Worm (Caenorhabditis elegans) whole organism, L4 larva: ENCODE measurements around the gene Y116F11A.6.
A peak's percentile ranks its signal among the peaks of the same experiment; 100 is the strongest.

Source experiments
- D1046.2 ChIP-seq: fragments of 200-800 bp; sonication (Bioruptor generic); IDR thresholded peaks from 2 replicates; pipeline ENCODE4 v1.3.6; 2022; ENCODE audit warnings: missing genetic modification characterization, missing compliant biosample characterization
- F10B5.3 ChIP-seq: sonication (generic microtip); optimal IDR thresholded peaks from 2 replicates; lab custom pipeline; 2016; ENCODE audit warnings: mild to moderate bottlenecking, missing genetic modification characterization, missing compliant biosample characterization
- F26F4.8 ChIP-seq: fragments of 200-800 bp; sonication (Bioruptor generic); conservative IDR thresholded peaks from 2 replicates; pipeline ENCODE4 v1.3.6; 2022; ENCODE audit warnings: missing genetic modification characterization, missing compliant biosample characterization
- T20F7.1 ChIP-seq: fragments of 200-800 bp; sonication (Bioruptor generic); optimal IDR thresholded peaks from 2 replicates; lab custom pipeline; 2018; ENCODE audit warnings: mild to moderate bottlenecking, missing genetic modification characterization, missing compliant biosample characterization
- arid-1 ChIP-seq: fragments of 200-800 bp; sonication (Bioruptor generic); conservative IDR thresholded peaks from 2 replicates; pipeline ENCODE4 v1.3.6; 2022; ENCODE audit warnings: missing genetic modification reagents, missing genetic modification characterization, missing compliant biosample characterization
- attf-4 ChIP-seq: sonication (generic microtip); optimal IDR thresholded peaks from 3 replicates; lab custom pipeline; 2017; ENCODE audit warnings: missing biosample characterization, missing genetic modification characterization
- ceh-20 ChIP-seq: fragments of 200-800 bp; sonication (Bioruptor generic); IDR thresholded peaks from 2 replicates; pipeline ENCODE4 v1.3.6; 2022; ENCODE audit warnings: missing genetic modification reagents, missing genetic modification characterization, missing compliant biosample characterization
- ceh-28 ChIP-seq: fragments of 150-350 bp; optimal IDR thresholded peaks from 2 replicates; lab custom pipeline; 2014; ENCODE audit warnings: missing biosample characterization, missing genetic modification reagents, missing genetic modification characterization
- ceh-62 ChIP-seq: sonication (generic microtip); optimal IDR thresholded peaks from 2 replicates; lab custom pipeline; 2017; ENCODE audit warnings: missing biosample characterization, missing genetic modification characterization
- ceh-82 ChIP-seq: sonication (generic microtip); optimal IDR thresholded peaks from 2 replicates; lab custom pipeline; 2017; ENCODE audit warnings: missing biosample characterization, missing genetic modification characterization
- cey-2 ChIP-seq: sonication (generic microtip); optimal IDR thresholded peaks from 3 replicates; lab custom pipeline; 2017; ENCODE audit warnings: missing genetic modification characterization, mild to moderate bottlenecking, missing compliant biosample characterization, antibody characterized with exemption, borderline replicate concordance; ENCODE audit not compliant: insufficient read depth
- daf-16 ChIP-seq, 3 experiments: sonication (generic microtip); optimal IDR thresholded peaks; 2 replicates each; lab custom pipeline; 2016 to 2017; ENCODE audit warnings: missing genetic modification characterization in 3 of 3, missing genetic modification reagents in 3 of 3, mild to moderate bottlenecking in 2 of 3, missing compliant biosample characterization in 2 of 3, missing biosample characterization in 1 of 3, moderate library complexity in 1 of 3
- dmd-6 ChIP-seq: fragments of 200-800 bp; sonication (Bioruptor generic); IDR thresholded peaks from 2 replicates; pipeline ENCODE4 v1.3.6; 2022; ENCODE audit warnings: missing genetic modification reagents, missing genetic modification characterization, missing compliant biosample characterization
- dve-1 ChIP-seq: sonication (generic microtip); optimal IDR thresholded peaks from 2 replicates; lab custom pipeline; 2017; ENCODE audit warnings: antibody characterized with exemption, mild to moderate bottlenecking, missing genetic modification characterization, missing compliant biosample characterization; ENCODE audit not compliant: insufficient read depth
- egl-27 ChIP-seq: sonication (generic microtip); optimal IDR thresholded peaks from 3 replicates; lab custom pipeline; 2017; ENCODE audit warnings: missing biosample characterization, missing genetic modification reagents, missing genetic modification characterization
- egl-43 ChIP-seq: fragments of 200-800 bp; sonication (Bioruptor generic); IDR thresholded peaks from 2 replicates; pipeline ENCODE4 v1.3.6; 2022; ENCODE audit warnings: missing genetic modification reagents, missing genetic modification characterization, missing compliant biosample characterization
- fkh-10 ChIP-seq: fragments of 150-350 bp; optimal IDR thresholded peaks from 2 replicates; lab custom pipeline; 2014; ENCODE audit warnings: missing biosample characterization, missing genetic modification reagents, missing genetic modification characterization
- gei-8 ChIP-seq: fragments of 200-800 bp; sonication (Bioruptor generic); optimal IDR thresholded peaks from 2 replicates; lab custom pipeline; 2018; ENCODE audit warnings: mild to moderate bottlenecking, missing genetic modification characterization, missing compliant biosample characterization
- hif-1 ChIP-seq, 2 experiments: sonication (generic microtip); optimal IDR thresholded peaks; 2 replicates each; lab custom pipeline; 2016 to 2017; ENCODE audit warnings: missing compliant biosample characterization in 2 of 2, missing genetic modification characterization in 2 of 2, missing genetic modification reagents in 2 of 2, missing genotype in 2 of 2, mild to moderate bottlenecking in 1 of 2
- hlh-11 ChIP-seq: fragments of 200-800 bp; sonication (Bioruptor generic); optimal IDR thresholded peaks from 2 replicates; lab custom pipeline; 2018; ENCODE audit warnings: mild to moderate bottlenecking, missing genetic modification characterization, missing compliant biosample characterization
- jun-1 ChIP-seq: fragments of 150-350 bp; optimal IDR thresholded peaks from 2 replicates; lab custom pipeline; 2014; ENCODE audit warnings: missing biosample characterization, missing genetic modification reagents, missing genetic modification characterization
- lin-15B ChIP-seq: fragments of 150-350 bp; sonication (generic microtip); optimal IDR thresholded peaks from 3 replicates; lab custom pipeline; 2014; ENCODE audit warnings: missing biosample characterization, missing genetic modification characterization
- lsy-2 ChIP-seq, 2 experiments: fragments of 150-350 bp in 1 of 2; sonication (generic microtip) in 1 of 2; optimal IDR thresholded peaks; 2 replicates each; lab custom pipeline; 2014 to 2017; ENCODE audit warnings: missing biosample characterization in 2 of 2, missing genetic modification characterization in 2 of 2
- madf-5 ChIP-seq, 2 experiments: fragments of 200-800 bp; sonication (Bioruptor generic); IDR thresholded peaks; 2 replicates each; pipeline ENCODE4 v1.3.6; 2022; ENCODE audit warnings: missing compliant biosample characterization in 2 of 2, missing genetic modification characterization in 2 of 2
- mdl-1 ChIP-seq, 2 experiments: fragments of 150-350 bp in 1 of 2; sonication (generic microtip) in 1 of 2; optimal IDR thresholded peaks; 2 replicates each; lab custom pipeline; 2014 to 2017; ENCODE audit warnings: missing biosample characterization in 2 of 2, missing genetic modification characterization in 2 of 2
- mes-2 ChIP-seq: sonication (generic microtip); optimal IDR thresholded peaks from 2 replicates; lab custom pipeline; 2016; ENCODE audit warnings: missing genotype, mild to moderate bottlenecking, missing genetic modification characterization, missing compliant biosample characterization; ENCODE audit not compliant: poor library complexity, severe bottlenecking
- nhr-102 ChIP-seq: sonication (generic microtip); optimal IDR thresholded peaks from 2 replicates; lab custom pipeline; 2016; ENCODE audit warnings: mild to moderate bottlenecking, missing genetic modification characterization, moderate library complexity, missing compliant biosample characterization
- nhr-111 ChIP-seq: fragments of 200-800 bp; sonication (Bioruptor generic); optimal IDR thresholded peaks from 2 replicates; lab custom pipeline; 2018; ENCODE audit warnings: mild to moderate bottlenecking, missing genetic modification characterization, missing compliant biosample characterization
- nhr-237 ChIP-seq: sonication (generic microtip); optimal IDR thresholded peaks from 2 replicates; lab custom pipeline; 2017; ENCODE audit warnings: missing biosample characterization, missing genetic modification characterization
- nhr-28 ChIP-seq: fragments of 150-350 bp; optimal IDR thresholded peaks from 2 replicates; lab custom pipeline; 2014; ENCODE audit warnings: missing biosample characterization, missing genetic modification characterization
- nhr-48 ChIP-seq: sonication (generic microtip); optimal IDR thresholded peaks from 2 replicates; lab custom pipeline; 2016; ENCODE audit warnings: mild to moderate bottlenecking, missing genetic modification characterization, missing compliant biosample characterization
- nhr-76 ChIP-seq: fragments of 150-350 bp; optimal IDR thresholded peaks from 2 replicates; lab custom pipeline; 2014; ENCODE audit warnings: missing biosample characterization, missing genetic modification characterization
- php-3 ChIP-seq: fragments of 200-800 bp; sonication (Bioruptor generic); IDR thresholded peaks from 2 replicates; pipeline ENCODE4 v1.3.6; 2022; ENCODE audit warnings: missing genetic modification reagents, missing genetic modification characterization, missing compliant biosample characterization
- pqm-1 ChIP-seq: sonication (generic microtip); optimal IDR thresholded peaks from 2 replicates; lab custom pipeline; 2017; ENCODE audit warnings: missing biosample characterization, missing genetic modification characterization
- saeg-2 ChIP-seq: fragments of 200-800 bp; sonication (Bioruptor generic); IDR thresholded peaks from 2 replicates; pipeline ENCODE4 v1.3.6; 2022; ENCODE audit warnings: missing genetic modification reagents, missing genetic modification characterization, missing compliant biosample characterization
- unc-130 ChIP-seq: sonication (generic microtip); optimal IDR thresholded peaks from 2 replicates; lab custom pipeline; 2016; ENCODE audit warnings: missing genetic modification reagents, missing genetic modification characterization, missing compliant biosample characterization
- unc-39 ChIP-seq: sonication (generic microtip); optimal IDR thresholded peaks from 2 replicates; lab custom pipeline; 2017; ENCODE audit warnings: missing biosample characterization, missing genetic modification characterization
- zag-1 ChIP-seq: fragments of 150-350 bp; optimal IDR thresholded peaks from 2 replicates; lab custom pipeline; 2014; ENCODE audit warnings: missing biosample characterization, missing genetic modification characterization
- ztf-11 ChIP-seq: fragments of 150-350 bp; optimal IDR thresholded peaks from 2 replicates; lab custom pipeline; 2014; ENCODE audit warnings: missing biosample characterization, missing genetic modification characterization
- ztf-7 ChIP-seq: fragments of 150-350 bp; optimal IDR thresholded peaks from 2 replicates; lab custom pipeline; 2014; ENCODE audit warnings: missing biosample characterization, missing genetic modification characterization

Y116F11A.6 gene

ce11 chrV:19745852-19746251 is 26.5 kb downstream of the Y116F11A.6 start, which contains the start of gene W04E12.5:
Gene W04E12.5, plus strand, starts transcription at chrV:19746152.
- no peak for TF ChIP-seq cey-2
- no peak for TF ChIP-seq nhr-48 (tag; lab: Kevin White, UChicago)
- TF ChIP-seq nhr-237 (tag; lab: Kevin White, UChicago), result no peak
- TF ChIP-seq lin-15B, result no peak
- TF ChIP-seq lsy-2 (tag; optimal IDR thresholded peaks at IDR 0.05; lab: Kevin White, UChicago), result no peak
- no peak for TF ChIP-seq nhr-102 (tag; lab: Kevin White, UChicago)
- no peak for TF ChIP-seq zag-1 (tag; lab: Kevin White, UChicago)
- TF ChIP-seq ceh-20 (GFP tag; lab: Robert Waterston, UW), result no peak
- TF ChIP-seq nhr-111 (GFP tag; lab: Kevin White, UChicago), result no peak
- TF ChIP-seq attf-4, result no peak
- TF ChIP-seq egl-43 (GFP tag; lab: Robert Waterston, UW), result no peak
- TF ChIP-seq saeg-2 (GFP tag; lab: Robert Waterston, UW), result no peak
- TF ChIP-seq jun-1 (tag; lab: Kevin White, UChicago), result no peak
- no peak for TF ChIP-seq madf-5 (GFP tag; IDR thresholded peaks at IDR 0.05; lab: Robert Waterston, UW)
- TF ChIP-seq D1046.2 (GFP tag; lab: Robert Waterston, UW), result no peak
- no peak for TF ChIP-seq ztf-7 (tag; lab: Kevin White, UChicago)

- TF ChIP-seq php-3 (GFP tag; lab: Robert Waterston, UW) (0 out of 2 replicates have a peak, but pooled peaks have one; percentile 33), nhr-76 (no peak)
- TF ChIP-seq, all 104 proteins: peak for 1
These were observed 27.8 kb downstream of the Y116F11A.6 start for ce11 chrV:19747144-19747543.

ce11 chrV:19751124-19751523 is 31.8 kb downstream of the Y116F11A.6 start, which contains the start of gene clec-49:
Gene clec-49, minus strand, starts transcription at chrV:19751226.
- TF ChIP-seq T20F7.1 (GFP tag; lab: Kevin White, UChicago) (no peak), mdl-1 (tag; optimal IDR thresholded peaks at IDR 0.05; lab: Kevin White, UChicago) (no peak), unc-39 (no peak), ztf-7 (tag; lab: Kevin White, UChicago) (no peak), nhr-28 (peak; percentile 57), ceh-20 (GFP tag; lab: Robert Waterston, UW) (no peak), dve-1 (tag; lab: Kevin White, UChicago) (peak; percentile 20), fkh-10 (no peak), ceh-62 (tag; lab: Kevin White, UChicago) (no peak), F10B5.3 (tag; lab: Kevin White, UChicago) (no peak), hif-1 (tag; optimal IDR thresholded peaks at IDR 0.05; lab: Kevin White, UChicago) (no peak), dmd-6 (GFP tag; lab: Robert Waterston, UW) (peak; percentile 84), daf-16 (GFP tag; optimal IDR thresholded peaks at IDR 0.05; lab: Kevin White, UChicago) (no peak), daf-16 (tag; optimal IDR thresholded peaks at IDR 0.05; lab: Kevin White, UChicago) (peak; percentile 73), gei-8 (no peak), ceh-28 (tag; lab: Kevin White, UChicago) (no peak), egl-27 (tag; lab: Kevin White, UChicago) (no peak), arid-1 (GFP tag; lab: Robert Waterston, UW) (no peak), attf-4 (no peak), hlh-11 (peak; percentile 46), F26F4.8 (no peak), unc-130 (GFP tag; lab: Kevin White, UChicago) (no peak), ztf-11 (tag; lab: Kevin White, UChicago) (no peak), ceh-82 (tag; lab: Kevin White, UChicago) (no peak), mes-2 (no peak), pqm-1 (tag; lab: Kevin White, UChicago) (peak; percentile 57)
- TF ChIP-seq, all 104 proteins: peak for 6
